Worm (Caenorhabditis elegans) whole organism, L3 larva: ENCODE results near the gene F47B8.8.
"Not testable (repeated sequence)": the region's sequence is repeated elsewhere in the genome, so short reads cannot be mapped to it uniquely, and the experiment has no call there.

Experiments used
- ZK546.5 ChIP-seq: sonication (generic microtip); optimal IDR thresholded peaks from 2 replicates; lab custom pipeline; 2017; ENCODE audit warnings: missing biosample characterization, missing genetic modification characterization
- aly-2 ChIP-seq: fragments of 150-350 bp; optimal IDR thresholded peaks from 2 replicates; lab custom pipeline; 2014; ENCODE audit warnings: missing biosample characterization, missing genetic modification characterization
- ama-1 ChIP-seq: fragments of 150-350 bp; optimal IDR thresholded peaks from 2 replicates; lab custom pipeline; 2018
- ceh-16 ChIP-seq: sonication (generic microtip); optimal IDR thresholded peaks from 2 replicates; lab custom pipeline; 2017; ENCODE audit warnings: missing biosample characterization, missing genetic modification characterization
- ceh-28 ChIP-seq: fragments of 150-350 bp; optimal IDR thresholded peaks from 2 replicates; lab custom pipeline; 2014; ENCODE audit warnings: missing biosample characterization, missing genetic modification reagents, missing genetic modification characterization
- daf-12 ChIP-seq: fragments of 150-350 bp; optimal IDR thresholded peaks from 2 replicates; lab custom pipeline; 2014; ENCODE audit warnings: missing biosample characterization, missing genetic modification reagents, missing genetic modification characterization
- egl-27 ChIP-seq: sonication (generic microtip); optimal IDR thresholded peaks from 4 replicates; lab custom pipeline; 2017; ENCODE audit warnings: missing biosample characterization, missing genetic modification reagents, missing genetic modification characterization
- elt-2 ChIP-seq: sonication (generic microtip); optimal IDR thresholded peaks from 2 replicates; lab custom pipeline; 2016; ENCODE audit warnings: missing genetic modification reagents, mild to moderate bottlenecking, missing genetic modification characterization, missing compliant biosample characterization
- elt-3 ChIP-seq, 3 experiments: fragments of 150-350 bp in 1 of 3; sonication (generic microtip) in 2 of 3; optimal IDR thresholded peaks; 2 replicates in 2 of 3; 4 replicates in 1 of 3; lab custom pipeline; 2014 to 2017; ENCODE audit warnings: missing biosample characterization in 3 of 3, missing genetic modification characterization in 3 of 3
- eor-1 ChIP-seq, 2 experiments: fragments of 150-350 bp; optimal IDR thresholded peaks; 2 replicates each; lab custom pipeline; 2014 to 2018; ENCODE audit warnings: missing biosample characterization in 2 of 2, missing genetic modification characterization in 2 of 2
- fkh-2 ChIP-seq: fragments of 150-350 bp; optimal IDR thresholded peaks from 2 replicates; lab custom pipeline; 2014; ENCODE audit warnings: missing biosample characterization, missing genetic modification reagents, missing genetic modification characterization
- hmg-11 ChIP-seq: sonication (generic microtip); optimal IDR thresholded peaks from 2 replicates; lab custom pipeline; 2016; ENCODE audit warnings: missing genetic modification characterization, missing compliant biosample characterization
- jun-1 ChIP-seq: fragments of 150-350 bp; optimal IDR thresholded peaks from 2 replicates; lab custom pipeline; 2014; ENCODE audit warnings: missing biosample characterization, missing genetic modification reagents, missing genetic modification characterization
- lin-15B ChIP-seq: fragments of 150-350 bp; optimal IDR thresholded peaks from 2 replicates; lab custom pipeline; 2014; ENCODE audit warnings: missing biosample characterization, missing genetic modification characterization
- lin-39 ChIP-seq: fragments of 150-350 bp; optimal IDR thresholded peaks from 2 replicates; lab custom pipeline; 2018; ENCODE audit warnings: missing biosample characterization, missing genetic modification reagents, missing genetic modification characterization
- lsy-12 ChIP-seq: sonication (generic microtip); optimal IDR thresholded peaks from 2 replicates; lab custom pipeline; 2016; ENCODE audit warnings: mild to moderate bottlenecking, missing genetic modification characterization, missing compliant biosample characterization
- mdl-1 ChIP-seq: fragments of 150-350 bp; optimal IDR thresholded peaks from 2 replicates; lab custom pipeline; 2014; ENCODE audit warnings: missing biosample characterization, missing genetic modification characterization
- mml-1 ChIP-seq: fragments of 150-350 bp; sonication (generic microtip); optimal IDR thresholded peaks from 3 replicates; lab custom pipeline; 2014; ENCODE audit warnings: missing biosample characterization, missing genetic modification characterization
- nhr-11 ChIP-seq: fragments of 150-350 bp; optimal IDR thresholded peaks from 2 replicates; lab custom pipeline; 2014; ENCODE audit warnings: missing biosample characterization, missing genetic modification characterization
- nhr-23 ChIP-seq: fragments of 150-350 bp; optimal IDR thresholded peaks from 2 replicates; lab custom pipeline; 2014; ENCODE audit warnings: missing biosample characterization, missing genetic modification reagents, missing genetic modification characterization
- nhr-237 ChIP-seq: fragments of 150-350 bp; optimal IDR thresholded peaks from 2 replicates; lab custom pipeline; 2014; ENCODE audit warnings: missing biosample characterization, missing genetic modification characterization
- nhr-28 ChIP-seq: fragments of 150-350 bp; optimal IDR thresholded peaks from 2 replicates; lab custom pipeline; 2014; ENCODE audit warnings: missing biosample characterization, missing genetic modification characterization
- nhr-77 ChIP-seq: fragments of 150-350 bp; optimal IDR thresholded peaks from 2 replicates; lab custom pipeline; 2014; ENCODE audit warnings: missing biosample characterization, missing genetic modification characterization
- sea-2 ChIP-seq: fragments of 150-350 bp; sonication (generic microtip); optimal IDR thresholded peaks from 4 replicates; lab custom pipeline; 2014; ENCODE audit warnings: missing biosample characterization, missing genetic modification reagents, missing genetic modification characterization
- tbx-2 ChIP-seq: sonication (generic microtip); optimal IDR thresholded peaks from 2 replicates; lab custom pipeline; 2016; ENCODE audit warnings: mild to moderate bottlenecking, missing genetic modification characterization, missing compliant biosample characterization
- ztf-11 ChIP-seq: fragments of 150-350 bp; optimal IDR thresholded peaks from 2 replicates; lab custom pipeline; 2014; ENCODE audit warnings: missing biosample characterization, missing genetic modification characterization
- ztf-4 ChIP-seq: fragments of 150-350 bp; optimal IDR thresholded peaks from 2 replicates; lab custom pipeline; 2014; ENCODE audit warnings: missing biosample characterization, missing genetic modification characterization

F47B8.8 gene

DNA sequence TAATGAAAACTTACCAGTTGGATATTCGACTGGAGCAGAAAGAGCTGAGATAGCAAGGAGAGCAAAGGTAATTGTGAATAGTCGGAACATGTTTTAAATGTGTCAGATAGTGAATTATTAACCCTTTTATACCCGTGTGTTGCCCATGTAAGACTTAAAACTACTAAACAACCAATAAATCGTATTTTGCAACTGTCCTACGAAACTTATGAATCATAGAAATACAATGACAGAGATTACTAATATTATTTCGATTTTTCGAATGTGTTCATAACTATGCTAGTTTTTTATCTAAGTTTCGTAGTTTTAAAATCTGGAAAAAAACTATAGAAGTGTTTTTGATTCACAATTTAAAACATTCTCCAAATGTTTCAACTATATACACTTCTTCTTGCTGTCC lies 24.8 kb upstream of the F47B8.8 start, which contains the start of gene spig-4:
spig-4 (minus strand) TSS at position 101 of the 400 bp plus-strand sequence.
- not testable (repeated sequence) for TF ChIP-seq ama-1 (lab: Kevin White, UChicago); ceh-28 (tag; lab: Kevin White, UChicago); nhr-28 (tag; lab: Kevin White, UChicago)

DNA sequence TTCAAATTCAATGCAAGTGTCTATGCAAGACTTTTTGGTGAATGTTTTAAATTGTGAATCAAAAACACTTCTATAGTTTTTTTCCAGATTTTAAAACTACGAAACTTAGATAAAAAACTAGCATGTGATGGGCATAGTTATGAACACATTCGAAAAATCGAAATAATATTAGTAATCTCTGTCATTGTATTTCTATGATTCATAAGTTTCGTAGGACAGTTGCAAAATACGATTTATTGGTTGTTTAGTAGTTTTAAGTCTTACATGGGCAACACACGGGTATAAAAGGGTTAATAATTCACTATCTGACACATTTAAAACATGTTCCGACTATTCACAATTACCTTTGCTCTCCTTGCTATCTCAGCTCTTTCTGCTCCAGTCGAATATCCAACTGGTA lies 23.4 kb upstream of the F47B8.8 start, which contains the start of gene spig-5:
spig-5 (plus strand) TSS at position 301 of the 400 bp plus-strand sequence.
- TF ChIP-seq tbx-2, egl-27, elt-2 (tag; lab: Kevin White, UChicago): not testable (repeated sequence)

DNA sequence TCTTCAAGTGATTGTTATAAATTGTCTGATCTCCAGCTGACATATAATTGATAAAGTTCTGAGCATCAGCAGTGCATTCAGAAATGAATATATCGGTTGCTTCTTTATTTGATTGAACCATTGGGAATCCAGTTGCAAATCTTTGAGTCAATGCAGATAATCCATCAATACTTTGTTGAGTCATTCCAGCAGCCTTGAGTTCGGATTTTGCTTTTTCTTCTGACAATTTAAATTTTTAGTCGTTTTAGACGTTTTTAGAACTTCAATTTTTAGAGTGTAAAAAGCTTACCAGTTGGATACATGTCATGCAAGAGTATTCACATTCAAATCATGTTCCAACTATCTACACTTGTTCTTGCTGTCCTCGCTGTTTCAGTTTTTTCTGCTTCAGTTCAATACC lies 21.9 kb upstream of the F47B8.8 start, which contains the start of gene F14D7.14:
F14D7.14 (plus strand) TSS at position 301 of the 400 bp plus-strand sequence.
- TF ChIP-seq daf-12; sea-2 (GFP tag; lab: Kevin White, UChicago); mml-1 (tag; lab: Kevin White, UChicago): not testable (repeated sequence)

DNA sequence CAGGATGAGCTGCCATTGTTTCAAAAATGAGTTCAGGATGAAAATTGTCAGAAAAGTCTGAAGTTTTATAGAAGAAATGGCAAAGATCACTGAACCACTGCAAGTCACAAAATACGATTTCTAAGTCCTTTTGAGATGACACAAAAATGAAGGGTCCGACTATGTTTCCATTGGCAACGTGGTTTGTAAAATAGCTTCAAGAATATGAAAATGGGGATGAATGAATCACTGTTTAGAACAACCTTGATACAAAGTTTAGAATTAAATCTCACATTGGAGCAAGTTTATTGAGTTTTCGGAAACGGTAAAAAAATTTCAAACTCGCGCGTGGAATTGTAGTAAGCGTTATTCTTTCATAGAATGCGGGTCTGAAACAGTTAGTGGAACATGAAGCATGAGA lies 20.4 kb upstream of the F47B8.8 start, which contains the start of gene ddn-3:
ddn-3 (minus strand) TSS at position 101 of the 400 bp plus-strand sequence.
- no peak for TF ChIP-seq nhr-11 (tag; lab: Kevin White, UChicago)
- no peak for TF ChIP-seq ztf-11 (tag; lab: Kevin White, UChicago)
- no peak for TF ChIP-seq lin-15B (tag; lab: Kevin White, UChicago)
- TF ChIP-seq elt-3 (tag; optimal IDR thresholded peaks at IDR 0.05; lab: Kevin White, UChicago): no peak
- no peak for TF ChIP-seq daf-12
- TF ChIP-seq ceh-28 (tag; lab: Kevin White, UChicago): no peak
- TF ChIP-seq hmg-11 (tag; lab: Kevin White, UChicago): no peak
- no peak for TF ChIP-seq fkh-2
- TF ChIP-seq nhr-237 (tag; lab: Kevin White, UChicago): no peak
- TF ChIP-seq mdl-1 (tag; lab: Kevin White, UChicago): no peak
- TF ChIP-seq ceh-16 (tag; lab: Kevin White, UChicago): no peak
- TF ChIP-seq eor-1 (tag; optimal IDR thresholded peaks at IDR 0.05; lab: Kevin White, UChicago): no peak
- TF ChIP-seq, all 47 proteins: peak for 0

DNA sequence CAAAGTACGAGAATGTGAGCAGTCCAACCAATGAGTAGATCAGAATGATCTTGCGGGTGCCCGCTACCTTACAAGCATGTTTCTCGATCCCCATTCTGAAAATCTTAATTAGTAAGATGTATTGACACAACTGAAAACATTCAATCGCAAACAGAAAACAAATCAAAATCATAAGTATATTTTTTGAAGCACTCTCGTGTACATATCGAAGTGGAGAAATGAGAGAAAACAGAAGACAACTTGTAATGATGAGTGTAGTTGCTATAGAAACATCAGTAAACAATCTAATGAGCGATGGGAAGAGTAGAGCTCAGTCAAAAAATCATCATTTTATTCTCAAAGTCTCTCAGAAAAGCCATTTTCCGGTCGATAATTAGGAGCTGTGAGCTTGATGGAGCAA lies 18.8 kb upstream of the F47B8.8 start, which contains the start of gene F14D7.8:
F14D7.8 (minus strand) TSS at position 101 of the 400 bp plus-strand sequence.
- TF ChIP-seq nhr-23: no peak
- no peak for TF ChIP-seq ZK546.5 (tag; lab: Kevin White, UChicago)

DNA sequence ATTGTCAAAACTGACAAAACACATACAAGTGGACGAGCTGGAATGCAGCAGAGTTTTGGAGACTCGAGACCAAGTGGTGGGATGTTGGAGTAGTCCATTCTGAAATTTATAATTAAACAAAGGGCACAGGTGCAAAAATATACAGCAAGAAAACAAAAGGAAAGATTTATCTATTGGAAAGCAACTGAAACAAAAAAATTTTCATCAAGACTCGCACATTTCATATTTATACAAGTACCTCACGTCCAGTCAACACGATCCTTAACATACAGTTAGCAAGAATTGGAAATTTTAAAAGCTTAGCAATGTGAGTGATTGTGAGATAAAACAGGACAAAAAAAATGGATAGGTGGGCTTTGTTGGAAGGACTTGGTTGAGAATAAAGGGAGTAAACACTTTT lies 17.3 kb upstream of the F47B8.8 start, which contains the start of gene F47B8.1:
F47B8.1 (minus strand) TSS at position 101 of the 400 bp plus-strand sequence.
- TF ChIP-seq lin-39 (tag; lab: Kevin White, UChicago): no peak
- TF ChIP-seq hmg-11 (tag; lab: Kevin White, UChicago): no peak
- TF ChIP-seq elt-2 (tag; lab: Kevin White, UChicago): no peak
- TF ChIP-seq ama-1 (lab: Kevin White, UChicago): no peak
- no peak for TF ChIP-seq nhr-11 (tag; lab: Kevin White, UChicago)
- no peak for TF ChIP-seq jun-1 (tag; lab: Kevin White, UChicago)
- no peak for TF ChIP-seq tbx-2 (tag; lab: Kevin White, UChicago)
- TF ChIP-seq mdl-1 (tag; lab: Kevin White, UChicago): no peak
- no peak for TF ChIP-seq fkh-2
- no peak for TF ChIP-seq ztf-4 (tag; lab: Kevin White, UChicago)
- no peak for TF ChIP-seq lsy-12
- no peak for TF ChIP-seq nhr-77

ce11 chrV:14316525-14316924 lies 15.0 kb upstream of the F47B8.8 start, which contains the start of gene F47B8.2:
Gene F47B8.2 (minus strand): TSS chrV:14316625.
- TF ChIP-seq ztf-4 (tag; lab: Kevin White, UChicago) (no peak), nhr-28 (tag; lab: Kevin White, UChicago) (no peak), eor-1 (tag; optimal IDR thresholded peaks at IDR 0.05; lab: Kevin White, UChicago) (no peak), aly-2 (tag; lab: Kevin White, UChicago) (no peak), ZK546.5 (tag; lab: Kevin White, UChicago) (no peak), tbx-2 (tag; lab: Kevin White, UChicago) (no peak)
